Worm (Caenorhabditis elegans) whole organism, early embryonic: ENCODE data around the gene T06A10.2.

Experiments
- B0310.2 ChIP-seq: sonication (generic microtip); optimal IDR thresholded peaks from 2 replicates; lab custom pipeline; 2016; ENCODE audit warnings: mild to moderate bottlenecking, missing genetic modification characterization, missing compliant biosample characterization
- F13C5.2 ChIP-seq: sonication (generic microtip); optimal IDR thresholded peaks from 2 replicates; lab custom pipeline; 2017; ENCODE audit warnings: mild to moderate bottlenecking, missing genetic modification characterization, inconsistent platforms, missing compliant biosample characterization
- aly-1 ChIP-seq: sonication (generic microtip); optimal IDR thresholded peaks from 2 replicates; lab custom pipeline; 2016; ENCODE audit warnings: missing genetic modification characterization, missing compliant biosample characterization
- ama-1 ChIP-seq: fragments of 150-350 bp; optimal IDR thresholded peaks from 2 replicates; lab custom pipeline; 2014
- ceh-13 ChIP-seq: fragments of 200-800 bp; sonication (Bioruptor generic); optimal IDR thresholded peaks from 2 replicates; lab custom pipeline; 2018; ENCODE audit warnings: mild to moderate bottlenecking, missing genetic modification characterization, missing compliant biosample characterization
- ceh-36 ChIP-seq: sonication (generic microtip); optimal IDR thresholded peaks from 2 replicates; lab custom pipeline; 2016; ENCODE audit warnings: missing genetic modification characterization, inconsistent platforms, missing compliant biosample characterization
- ets-7 ChIP-seq: sonication (generic microtip); optimal IDR thresholded peaks from 2 replicates; lab custom pipeline; 2016; ENCODE audit warnings: missing genotype, missing genetic modification characterization, missing compliant biosample characterization
- flt-1 ChIP-seq: fragments of 200-800 bp; sonication (Bioruptor generic); IDR thresholded peaks from 2 replicates; pipeline ENCODE4 v1.3.6; 2022; ENCODE audit warnings: missing genetic modification characterization, missing compliant biosample characterization
- hmbx-1 ChIP-seq: sonication (generic microtip); optimal IDR thresholded peaks from 2 replicates; lab custom pipeline; 2016; ENCODE audit warnings: mild to moderate bottlenecking, missing genetic modification characterization, missing compliant biosample characterization
- hmg-4 ChIP-seq: fragments of 200-800 bp; sonication (Bioruptor generic); optimal IDR thresholded peaks from 2 replicates; lab custom pipeline; 2018; ENCODE audit warnings: mild to moderate bottlenecking, missing genetic modification characterization, missing compliant biosample characterization
- hnd-1 ChIP-seq: sonication (generic microtip); optimal IDR thresholded peaks from 2 replicates; lab custom pipeline; 2016; ENCODE audit warnings: missing genetic modification characterization, missing compliant biosample characterization
- pes-1 ChIP-seq: fragments of 200-800 bp; sonication (Bioruptor generic); IDR thresholded peaks from 2 replicates; pipeline ENCODE4 v1.3.6; 2022; ENCODE audit warnings: missing genetic modification reagents, missing genetic modification characterization, missing compliant biosample characterization
- scrt-1 ChIP-seq: fragments of 200-800 bp; sonication (Bioruptor generic); IDR thresholded peaks from 2 replicates; pipeline ENCODE4 v1.3.6; 2022; ENCODE audit warnings: missing genetic modification characterization, missing compliant biosample characterization
- sea-1 ChIP-seq: fragments of 200-800 bp; sonication (Bioruptor generic); conservative IDR thresholded peaks from 2 replicates; pipeline ENCODE4 v1.3.6; 2022; ENCODE audit warnings: missing genetic modification characterization, missing compliant biosample characterization
- tbx-11 ChIP-seq: fragments of 200-800 bp; sonication (Bioruptor generic); IDR thresholded peaks from 2 replicates; pipeline ENCODE4 v1.3.6; 2022; ENCODE audit warnings: missing genetic modification characterization, missing compliant biosample characterization
- tbx-37 ChIP-seq: fragments of 200-800 bp; sonication (Bioruptor generic); conservative IDR thresholded peaks from 2 replicates; pipeline ENCODE4 v1.3.6; 2022; ENCODE audit warnings: missing genetic modification reagents, missing genetic modification characterization, missing compliant biosample characterization
- tra-4 ChIP-seq: sonication (generic microtip); optimal IDR thresholded peaks from 2 replicates; lab custom pipeline; 2017; ENCODE audit warnings: missing genetic modification characterization, missing compliant biosample characterization

T06A10.2 gene

ce11 chrIV:16919212-16919775, 23.9 kb downstream of the T06A10.2 start, which contains the start of the genes Y116A8C.470 and Y116A8C.463:
Y116A8C.470 (minus strand) TSS chrIV:16919312.
Y116A8C.463 (plus strand) TSS chrIV:16919725.
- no peak for TF ChIP-seq tra-4 (tag; lab: Kevin White, UChicago)
- no peak for TF ChIP-seq aly-1 (tag; lab: Kevin White, UChicago)
- no peak for TF ChIP-seq tbx-37 (GFP tag; lab: Robert Waterston, UW)
- TF ChIP-seq F13C5.2 (tag; lab: Kevin White, UChicago): no peak
- no peak for TF ChIP-seq hnd-1
- no peak for TF ChIP-seq ceh-36
- no peak for TF ChIP-seq ceh-13
- TF ChIP-seq hmg-4: no peak
- TF ChIP-seq B0310.2 (tag; lab: Kevin White, UChicago): no peak
- no peak for TF ChIP-seq sea-1 (GFP tag; lab: Robert Waterston, UW)
- no peak for TF ChIP-seq tbx-11
- no peak for TF ChIP-seq ama-1 (lab: Kevin White, UChicago)
- no peak for TF ChIP-seq hmbx-1
- no peak for TF ChIP-seq ets-7 (tag; lab: Kevin White, UChicago)
- TF ChIP-seq scrt-1 (GFP tag; lab: Robert Waterston, UW): no peak
- TF ChIP-seq pes-1 (GFP tag; lab: Robert Waterston, UW): no peak

- TF ChIP-seq F13C5.2 (tag; lab: Kevin White, UChicago) (no peak), hmg-4 (no peak), scrt-1 (GFP tag; lab: Robert Waterston, UW) (no peak), pes-1 (GFP tag; lab: Robert Waterston, UW) (no peak), sea-1 (GFP tag; lab: Robert Waterston, UW) (no peak), tra-4 (tag; lab: Kevin White, UChicago) (no peak), tbx-11 (no peak), ama-1 (lab: Kevin White, UChicago) (no peak), B0310.2 (tag; lab: Kevin White, UChicago) (no peak), flt-1 (GFP tag; lab: Robert Waterston, UW) (no peak), hnd-1 (no peak), tbx-37 (GFP tag; lab: Robert Waterston, UW) (no peak), ceh-13 (no peak), ets-7 (tag; lab: Kevin White, UChicago) (no peak), aly-1 (tag; lab: Kevin White, UChicago) (no peak), hmbx-1 (no peak), ceh-36 (no peak)
Measured at ce11 chrIV:16920041-16920440, 24.7 kb downstream of the T06A10.2 start, which contains the start of gene nep-23. nep-23 (plus strand) TSS chrIV:16920341.

- no peak for TF ChIP-seq hmbx-1
- no peak for TF ChIP-seq tbx-37 (GFP tag; lab: Robert Waterston, UW)
- no peak for TF ChIP-seq aly-1 (tag; lab: Kevin White, UChicago)
- no peak for TF ChIP-seq ama-1 (lab: Kevin White, UChicago)
- no peak for TF ChIP-seq pes-1 (GFP tag; lab: Robert Waterston, UW)
- no peak for TF ChIP-seq F13C5.2 (tag; lab: Kevin White, UChicago)
- no peak for TF ChIP-seq tbx-11
- TF ChIP-seq hmg-4: no peak
- TF ChIP-seq flt-1 (GFP tag; lab: Robert Waterston, UW): no peak
- TF ChIP-seq ets-7 (tag; lab: Kevin White, UChicago): no peak
- TF ChIP-seq ceh-13: no peak
- no peak for TF ChIP-seq scrt-1 (GFP tag; lab: Robert Waterston, UW)
- no peak for TF ChIP-seq hnd-1
- no peak for TF ChIP-seq sea-1 (GFP tag; lab: Robert Waterston, UW)
- TF ChIP-seq tra-4 (tag; lab: Kevin White, UChicago): no peak
- no peak for TF ChIP-seq ceh-36
Measured at ce11 chrIV:16921999-16922398, 26.6 kb downstream of the T06A10.2 start.

- TF ChIP-seq tbx-37 (GFP tag; lab: Robert Waterston, UW) (no peak), F13C5.2 (tag; lab: Kevin White, UChicago) (no peak), ets-7 (tag; lab: Kevin White, UChicago) (no peak), tra-4 (tag; lab: Kevin White, UChicago) (no peak), pes-1 (GFP tag; lab: Robert Waterston, UW) (no peak), B0310.2 (tag; lab: Kevin White, UChicago) (no peak), ceh-13 (no peak), hmg-4 (no peak)
Measured at ce11 chrIV:16924092-16924491, 28.7 kb downstream of the T06A10.2 start, which contains the start of gene nep-24. nep-24 (plus strand) TSS chrIV:16924392.

- TF ChIP-seq scrt-1 (GFP tag; lab: Robert Waterston, UW): no peak
- TF ChIP-seq hmg-4: no peak
- no peak for TF ChIP-seq ets-7 (tag; lab: Kevin White, UChicago)
- 0 out of 2 replicates have a peak, but pooled peaks have one; percentile 13 for TF ChIP-seq pes-1 (GFP tag; lab: Robert Waterston, UW)
- TF ChIP-seq tbx-11: 0 out of 2 replicates have a peak, but pooled peaks have one; percentile 21
Measured at ce11 chrIV:16925363-16925863, 30.0 kb downstream of the T06A10.2 start.

- TF ChIP-seq tbx-11: no peak
- no peak for TF ChIP-seq tbx-37 (GFP tag; lab: Robert Waterston, UW)
- TF ChIP-seq hnd-1: no peak
- no peak for TF ChIP-seq sea-1 (GFP tag; lab: Robert Waterston, UW)
- TF ChIP-seq tra-4 (tag; lab: Kevin White, UChicago): no peak
Measured at ce11 chrIV:16926558-16926957, 31.2 kb downstream of the T06A10.2 start.

ce11 chrIV:16931077-16931476, 35.7 kb downstream of the T06A10.2 start, which contains the start of gene Y116A8C.49:
Y116A8C.49 (minus strand) TSS chrIV:16931177.
- TF ChIP-seq ama-1 (lab: Kevin White, UChicago) (no peak), flt-1 (GFP tag; lab: Robert Waterston, UW) (no peak), hmg-4 (no peak), ceh-13 (no peak), pes-1 (GFP tag; lab: Robert Waterston, UW) (no peak), ceh-36 (no peak), ets-7 (tag; lab: Kevin White, UChicago) (no peak), hmbx-1 (no peak), tra-4 (tag; lab: Kevin White, UChicago) (no peak), B0310.2 (tag; lab: Kevin White, UChicago) (no peak), scrt-1 (GFP tag; lab: Robert Waterston, UW) (no peak)
